Worm (Caenorhabditis elegans) whole organism, mixed stage, embryonic: ENCODE data around the gene lips-8.

Experiments
- M03D4.4 ChIP-seq: sonication (generic microtip); optimal IDR thresholded peaks from 2 replicates; lab custom pipeline; 2017; ENCODE audit warnings: mild to moderate bottlenecking, missing genetic modification characterization, missing compliant biosample characterization
- blmp-1 ChIP-seq: fragments of 150-350 bp; optimal IDR thresholded peaks from 2 replicates; lab custom pipeline; 2014; ENCODE audit warnings: missing biosample characterization, missing genetic modification characterization
- ceh-43 ChIP-seq: fragments of 200-800 bp; sonication (Bioruptor generic); optimal IDR thresholded peaks from 2 replicates; lab custom pipeline; 2018; ENCODE audit warnings: mild to moderate bottlenecking, missing genetic modification characterization, moderate library complexity, missing compliant biosample characterization
- ceh-83 ChIP-seq: fragments of 200-800 bp; sonication (Bioruptor generic); optimal IDR thresholded peaks from 2 replicates; lab custom pipeline; 2018; ENCODE audit warnings: mild to moderate bottlenecking, missing genetic modification characterization, missing compliant biosample characterization
- ces-1 ChIP-seq: fragments of 150-350 bp; optimal IDR thresholded peaks from 2 replicates; lab custom pipeline; 2014; ENCODE audit warnings: missing biosample characterization, missing genetic modification reagents, missing genetic modification characterization
- cnd-1 ChIP-seq: fragments of 200-800 bp; sonication (Bioruptor generic); optimal IDR thresholded peaks from 2 replicates; lab custom pipeline; 2018; ENCODE audit warnings: mild to moderate bottlenecking, missing genetic modification characterization, missing compliant biosample characterization
- drap-1 ChIP-seq: fragments of 200-800 bp; sonication (Bioruptor generic); optimal IDR thresholded peaks from 3 replicates; lab custom pipeline; 2018; ENCODE audit warnings: mild to moderate bottlenecking, missing genetic modification characterization, missing compliant biosample characterization
- elt-1 ChIP-seq: sonication (generic microtip); optimal IDR thresholded peaks from 2 replicates; lab custom pipeline; 2017; ENCODE audit warnings: missing genetic modification characterization, mild to moderate bottlenecking, missing compliant biosample characterization, antibody characterized with exemption, moderate library complexity, borderline replicate concordance; ENCODE audit not compliant: insufficient read depth
- elt-3 ChIP-seq: fragments of 150-350 bp; optimal IDR thresholded peaks from 2 replicates; lab custom pipeline; 2014; ENCODE audit warnings: missing biosample characterization, missing genetic modification characterization
- flh-1 ChIP-seq: fragments of 200-800 bp; sonication (Bioruptor generic); optimal IDR thresholded peaks from 2 replicates; lab custom pipeline; 2018; ENCODE audit warnings: mild to moderate bottlenecking, missing genetic modification characterization, moderate library complexity, missing compliant biosample characterization
- ham-2 ChIP-seq: fragments of 200-800 bp; sonication (Bioruptor generic); optimal IDR thresholded peaks from 2 replicates; lab custom pipeline; 2018; ENCODE audit warnings: mild to moderate bottlenecking, missing genetic modification characterization, missing compliant biosample characterization
- hlh-1 ChIP-seq: fragments of 150-350 bp; optimal IDR thresholded peaks from 2 replicates; lab custom pipeline; 2014; ENCODE audit warnings: missing biosample characterization, missing genetic modification reagents, missing genetic modification characterization
- lin-13 ChIP-seq: fragments of 150-350 bp; optimal IDR thresholded peaks from 2 replicates; lab custom pipeline; 2014; ENCODE audit warnings: missing biosample characterization, missing genetic modification characterization
- lin-32 ChIP-seq: fragments of 200-800 bp; sonication (Bioruptor generic); optimal IDR thresholded peaks from 2 replicates; lab custom pipeline; 2018; ENCODE audit warnings: mild to moderate bottlenecking, missing genetic modification characterization, missing compliant biosample characterization
- lsy-2 ChIP-seq: fragments of 150-350 bp; optimal IDR thresholded peaks from 2 replicates; lab custom pipeline; 2014; ENCODE audit warnings: missing biosample characterization, missing genetic modification characterization
- mep-1 ChIP-seq: fragments of 150-350 bp; optimal IDR thresholded peaks from 2 replicates; lab custom pipeline; 2017; ENCODE audit warnings: missing biosample characterization, missing genetic modification reagents, missing genetic modification characterization, inconsistent platforms
- nhr-2 ChIP-seq: fragments of 150-350 bp; optimal IDR thresholded peaks from 2 replicates; lab custom pipeline; 2014; ENCODE audit warnings: missing biosample characterization, missing genetic modification characterization
- nhr-237 ChIP-seq: fragments of 150-350 bp; optimal IDR thresholded peaks from 2 replicates; lab custom pipeline; 2014; ENCODE audit warnings: missing biosample characterization, missing genetic modification characterization
- nhr-28 ChIP-seq: fragments of 150-350 bp; optimal IDR thresholded peaks from 2 replicates; lab custom pipeline; 2014; ENCODE audit warnings: missing biosample characterization, missing genetic modification characterization
- nhr-76 ChIP-seq: sonication (generic microtip); optimal IDR thresholded peaks from 2 replicates; lab custom pipeline; 2017; ENCODE audit warnings: missing biosample characterization, missing genetic modification characterization
- pha-4 ChIP-seq: fragments of 150-350 bp; optimal IDR thresholded peaks from 2 replicates; lab custom pipeline; 2018; ENCODE audit warnings: missing biosample characterization, missing genetic modification reagents, missing genetic modification characterization
- sem-2 ChIP-seq: fragments of 200-800 bp; sonication (Bioruptor generic); optimal IDR thresholded peaks from 2 replicates; lab custom pipeline; 2018; ENCODE audit warnings: mild to moderate bottlenecking, missing genetic modification characterization, missing compliant biosample characterization
- snpc-4 ChIP-seq: fragments of 150-350 bp; optimal IDR thresholded peaks from 2 replicates; lab custom pipeline; 2014; ENCODE audit warnings: missing biosample characterization, missing genetic modification characterization
- unc-120 ChIP-seq: sonication (generic microtip); optimal IDR thresholded peaks from 2 replicates; lab custom pipeline; 2017; ENCODE audit warnings: missing genetic modification characterization, missing compliant biosample characterization; ENCODE audit not compliant: poor library complexity, severe bottlenecking
- unc-62 ChIP-seq: fragments of 150-350 bp; optimal IDR thresholded peaks from 2 replicates; lab custom pipeline; 2014; ENCODE audit warnings: missing biosample characterization, missing genetic modification reagents, missing genetic modification characterization
- zip-8 ChIP-seq: fragments of 150-350 bp; optimal IDR thresholded peaks from 2 replicates; lab custom pipeline; 2014; ENCODE audit warnings: missing biosample characterization, missing genetic modification characterization

lips-8 gene

ce11 chrX:14918538-14918937, 20.2 kb downstream of the lips-8 start, which contains the start of gene npr-40:
TSS of gene npr-40 (plus strand) at chrX:14918838.
- TF ChIP-seq nhr-2 (no peak), elt-1 (no peak), lsy-2 (no peak)

ce11 chrX:14920880-14921279, 22.6 kb downstream of the lips-8 start:
- TF ChIP-seq lin-32 (GFP tag; lab: Kevin White, UChicago) (no peak), elt-1 (no peak), sem-2 (GFP tag; lab: Kevin White, UChicago) (no peak), drap-1 (GFP tag; lab: Kevin White, UChicago) (no peak), lin-13 (tag; lab: Kevin White, UChicago) (no peak), elt-3 (tag; lab: Kevin White, UChicago) (no peak), nhr-76 (tag; lab: Kevin White, UChicago) (no peak), ces-1 (GFP tag; lab: Kevin White, UChicago) (no peak), hlh-1 (tag; lab: Kevin White, UChicago) (no peak), nhr-237 (tag; lab: Kevin White, UChicago) (no peak), ceh-43 (GFP tag; lab: Kevin White, UChicago) (no peak), ceh-83 (GFP tag; lab: Kevin White, UChicago) (no peak), nhr-28 (no peak)

ce11 chrX:14922758-14923157, 24.5 kb downstream of the lips-8 start:
- no peak for TF ChIP-seq ceh-43 (GFP tag; lab: Kevin White, UChicago)
- TF ChIP-seq blmp-1: no peak
- no peak for TF ChIP-seq lsy-2
- no peak for TF ChIP-seq mep-1 (tag; lab: Kevin White, UChicago)
- TF ChIP-seq ceh-83 (GFP tag; lab: Kevin White, UChicago): no peak
- no peak for TF ChIP-seq ham-2 (GFP tag; lab: Kevin White, UChicago)
- TF ChIP-seq, all 35 proteins: peak for 0

- no peak for TF ChIP-seq mep-1 (tag; lab: Kevin White, UChicago)
These were observed 30.5 kb downstream of the lips-8 start, which contains the start of gene ntr-2 for ce11 chrX:14928854-14929253. TSS of gene ntr-2 (minus strand) at chrX:14928954.

- TF ChIP-seq unc-120 (tag; lab: Kevin White, UChicago) (no peak), drap-1 (GFP tag; lab: Kevin White, UChicago) (no peak), ceh-83 (GFP tag; lab: Kevin White, UChicago) (no peak), pha-4 (tag; lab: Kevin White, UChicago) (no peak)
These were observed 31.2 kb downstream of the lips-8 start for ce11 chrX:14929512-14929911.

ce11 chrX:14931443-14931842, 33.1 kb downstream of the lips-8 start:
- TF ChIP-seq drap-1 (GFP tag; lab: Kevin White, UChicago) (no peak), mep-1 (tag; lab: Kevin White, UChicago) (no peak), hlh-1 (tag; lab: Kevin White, UChicago) (no peak), ceh-43 (GFP tag; lab: Kevin White, UChicago) (no peak), zip-8 (tag; lab: Kevin White, UChicago) (no peak), lin-32 (GFP tag; lab: Kevin White, UChicago) (no peak), nhr-76 (tag; lab: Kevin White, UChicago) (no peak)

ce11 chrX:14938188-14938587, 39.9 kb downstream of the lips-8 start:
- TF ChIP-seq cnd-1 (tag; lab: Kevin White, UChicago) (no peak), lin-32 (GFP tag; lab: Kevin White, UChicago) (no peak), nhr-237 (tag; lab: Kevin White, UChicago) (no peak), ceh-43 (GFP tag; lab: Kevin White, UChicago) (no peak)

ce11 chrX:14946217-14946463, 47.8 kb downstream of the lips-8 start, which contains the start of gene mrp-5:
TSS of gene mrp-5 (minus strand) at chrX:14946317.
- no peak for TF ChIP-seq M03D4.4 (tag; lab: Kevin White, UChicago)
- TF ChIP-seq lin-32 (GFP tag; lab: Kevin White, UChicago): no peak
- no peak for TF ChIP-seq snpc-4 (tag; lab: Kevin White, UChicago)
- TF ChIP-seq elt-3 (tag; lab: Kevin White, UChicago): no peak
- TF ChIP-seq unc-120 (tag; lab: Kevin White, UChicago): no peak
- no peak for TF ChIP-seq flh-1 (GFP tag; lab: Kevin White, UChicago)
- TF ChIP-seq unc-62 (GFP tag; lab: Kevin White, UChicago): no peak
